Worm (Caenorhabditis elegans): ENCODE measurements around the gene ucr-2.1.

Gene ucr-2.1

DNA sequence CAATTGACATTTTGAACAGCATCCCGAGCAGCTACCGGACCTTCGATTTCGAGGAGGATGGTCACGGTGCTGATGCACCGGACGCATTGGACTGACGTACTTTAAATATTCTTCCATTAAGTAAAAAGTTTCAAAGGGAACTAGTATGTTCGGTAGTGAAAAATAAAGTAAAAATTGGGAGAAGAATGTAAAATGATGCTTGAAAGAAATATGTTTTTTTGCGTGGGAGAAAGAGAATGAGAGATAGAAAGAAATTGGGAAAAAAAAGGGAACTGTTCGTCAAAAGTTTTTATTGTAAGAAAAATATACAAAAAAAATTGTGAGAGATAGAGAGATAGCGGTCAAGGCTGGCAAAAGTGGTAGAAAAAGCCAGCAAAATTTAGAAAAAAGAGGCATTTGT lies 15.7 kb downstream of the ucr-2.1 start, which contains the start of gene tsp-20:
Gene tsp-20 (minus strand): TSS at position 101 of the 400 bp plus-strand sequence.
- TF ChIP-seq K09A11.1 (tag; optimal IDR thresholded peaks at IDR 0.05; ENCODE audit: insufficient read depth) = no peak
- no peak for TF ChIP-seq npax-4 (tag; optimal IDR thresholded peaks at IDR 0.05)
- no peak for TF ChIP-seq ceh-45 (GFP tag; IDR thresholded peaks at IDR 0.05)
- TF ChIP-seq pat-9 (tag; optimal IDR thresholded peaks at IDR 0.05) = no peak
- TF ChIP-seq mec-3 (tag; optimal IDR thresholded peaks at IDR 0.05; ENCODE audit: borderline replicate concordance) = no peak
- TF ChIP-seq gmeb-2 (tag; optimal IDR thresholded peaks at IDR 0.05) = no peak
- TF ChIP-seq ceh-48 (tag; optimal IDR thresholded peaks at IDR 0.05) = no peak
- TF ChIP-seq C38D4.7 (GFP tag; optimal IDR thresholded peaks at IDR 0.05) = no peak

DNA sequence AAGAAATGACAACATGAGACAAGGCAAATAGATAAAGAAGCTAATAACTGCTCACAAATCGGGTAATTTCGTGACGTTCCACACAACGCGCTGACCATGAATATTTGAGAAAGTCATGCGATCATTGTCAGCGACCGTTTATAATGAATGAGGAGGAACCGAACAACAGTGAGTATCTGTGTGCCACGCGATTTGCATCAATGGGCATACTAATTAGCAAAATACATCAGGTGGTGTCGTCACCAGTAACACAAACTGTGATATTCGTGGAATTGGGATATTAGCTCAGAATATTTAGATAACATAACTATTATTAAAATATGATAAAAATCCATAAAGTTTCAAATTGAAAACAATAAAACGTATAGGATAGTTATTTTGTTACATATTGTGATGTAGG lies 16.4 kb downstream of the ucr-2.1 start:
- TF ChIP-seq dve-1 (tag; optimal IDR thresholded peaks at IDR 0.05) = no peak
- TF ChIP-seq ceh-45 (GFP tag; IDR thresholded peaks at IDR 0.05) = no peak
- no peak for TF ChIP-seq fkh-6 (tag; optimal IDR thresholded peaks at IDR 0.05)
- no peak for TF ChIP-seq ceh-31 (tag; optimal IDR thresholded peaks at IDR 0.05)
- no peak for TF ChIP-seq hlh-15 (tag; optimal IDR thresholded peaks at IDR 0.05)
- TF ChIP-seq zip-5 (tag; optimal IDR thresholded peaks at IDR 0.05) = no peak
- no peak for TF ChIP-seq unc-42 (tag; optimal IDR thresholded peaks at IDR 0.05)
- TF ChIP-seq syd-9 (tag; optimal IDR thresholded peaks at IDR 0.05) = no peak
- no peak for TF ChIP-seq pag-3 (tag; optimal IDR thresholded peaks at IDR 0.05; ENCODE audit: borderline replicate concordance)

DNA sequence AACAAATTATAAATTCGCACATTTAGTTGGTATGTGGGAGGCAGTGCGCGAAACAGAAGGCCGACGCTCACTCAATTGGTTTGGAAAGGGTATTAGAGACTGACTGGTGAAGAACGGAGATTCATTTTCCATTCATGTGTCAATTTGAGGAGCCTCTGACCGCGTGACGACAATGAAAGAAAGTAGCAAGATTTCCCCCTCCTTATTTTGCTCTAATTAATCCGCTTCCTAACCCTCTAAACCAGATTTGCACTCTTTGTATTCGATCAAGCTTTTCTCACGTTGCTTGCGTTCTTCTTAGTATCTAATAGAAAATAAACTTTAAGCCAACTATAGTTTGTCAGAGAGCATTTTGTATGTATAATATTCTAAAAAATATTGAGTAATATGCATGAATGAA lies 17.9 kb downstream of the ucr-2.1 start:
- TF ChIP-seq unc-42 (tag; optimal IDR thresholded peaks at IDR 0.05) (peak; percentile 81), elt-2 (tag; optimal IDR thresholded peaks at IDR 0.05) (no peak)

DNA sequence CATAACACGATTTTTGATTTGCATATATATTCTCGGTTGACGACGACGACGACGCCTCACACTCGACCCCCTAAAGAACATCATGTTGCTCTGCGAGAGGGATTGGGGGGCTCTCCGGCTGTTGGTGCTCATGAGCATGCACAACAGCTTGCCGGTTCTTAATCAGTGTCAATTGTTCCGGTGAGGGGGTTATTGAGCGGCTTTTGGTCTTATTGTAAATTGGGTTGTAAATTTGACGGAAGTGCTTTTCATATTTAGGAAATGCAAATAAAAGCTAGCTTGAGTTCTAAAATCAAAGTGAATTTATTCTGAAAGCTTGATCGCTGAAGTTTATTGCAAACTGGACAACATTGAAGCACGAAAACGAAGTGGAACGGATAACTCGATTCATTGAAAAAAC lies 19.7 kb downstream of the ucr-2.1 start:
- TF ChIP-seq eyg-1 (tag; optimal IDR thresholded peaks at IDR 0.05) (no peak), unc-42 (tag; optimal IDR thresholded peaks at IDR 0.05) (peak; percentile 67)

DNA sequence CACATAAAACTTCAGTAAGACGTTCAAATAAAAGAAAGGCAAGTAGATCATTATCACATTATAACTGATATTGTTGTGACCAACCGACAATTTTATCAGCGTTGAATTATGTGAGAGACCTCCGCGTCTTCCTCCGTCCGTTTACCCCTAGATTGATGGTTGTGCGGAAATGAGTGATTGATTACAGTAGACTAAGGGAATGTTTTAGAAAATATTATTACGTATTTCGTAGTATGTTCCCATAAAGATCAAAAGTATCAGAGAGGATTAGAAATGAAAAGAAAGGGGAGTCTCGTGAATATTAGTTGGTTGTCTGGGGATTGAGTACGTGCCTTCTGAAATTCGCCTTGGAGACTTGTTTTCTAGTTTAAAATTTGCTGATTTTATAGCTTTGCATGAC lies 20.5 kb downstream of the ucr-2.1 start:
- TF ChIP-seq ceh-31 (tag; optimal IDR thresholded peaks at IDR 0.05) (no peak), unc-55 (GFP tag; optimal IDR thresholded peaks at IDR 0.05) (peak; percentile 4)

DNA sequence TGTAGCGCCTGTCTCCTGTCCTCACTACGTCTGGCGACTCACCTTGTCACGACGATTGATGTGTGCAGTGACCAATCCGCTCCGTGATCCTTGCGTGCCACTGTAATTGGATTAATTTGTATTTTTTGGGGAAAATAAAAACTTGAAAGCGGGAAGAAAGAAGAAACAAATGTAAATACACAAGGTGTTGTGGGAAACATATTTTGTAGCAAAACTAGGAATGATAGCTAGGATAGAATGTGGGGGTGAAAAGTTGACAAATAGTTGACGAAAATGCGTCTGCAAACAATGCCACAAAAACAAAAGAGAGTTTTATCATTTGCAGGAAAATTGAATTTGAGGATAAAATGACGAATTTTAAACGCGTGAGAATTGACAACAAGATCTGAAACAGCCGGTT lies 38.7 kb downstream of the ucr-2.1 start, which contains the start of gene B0198.3:
Gene B0198.3 (minus strand): TSS at position 101 of the 400 bp plus-strand sequence.
- no peak for TF ChIP-seq ceh-14 (tag; optimal IDR thresholded peaks at IDR 0.05)
- no peak for TF ChIP-seq fax-1 (tag; optimal IDR thresholded peaks at IDR 0.05)

DNA sequence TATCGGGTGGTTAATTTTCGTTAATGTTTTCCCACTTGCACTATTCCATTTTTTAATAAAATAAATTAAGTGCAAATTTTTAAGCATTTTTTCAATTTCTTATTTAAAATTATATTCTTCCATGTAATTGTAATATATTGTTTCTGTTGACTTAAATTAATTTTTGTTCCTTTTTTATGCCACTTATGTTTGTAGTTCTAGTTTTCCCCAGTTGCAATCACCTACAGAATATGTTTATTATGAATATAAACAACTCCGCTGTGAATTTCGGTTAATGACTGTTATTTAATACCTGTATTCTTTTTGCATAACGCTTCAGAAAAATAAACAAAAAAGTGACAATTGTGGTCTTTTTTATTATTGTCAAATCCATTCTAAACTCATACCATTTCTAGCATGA lies 46.7 kb downstream of the ucr-2.1 start, which contains the start of gene lgc-23:
Gene lgc-23 (plus strand): TSS at position 301 of the 400 bp plus-strand sequence.
- TF ChIP-seq rnt-1 (tag; optimal IDR thresholded peaks at IDR 0.05) (no peak), dve-1 (tag; optimal IDR thresholded peaks at IDR 0.05) (no peak), K09A11.1 (tag; optimal IDR thresholded peaks at IDR 0.05; ENCODE audit: insufficient read depth) (no peak), unc-42 (tag; optimal IDR thresholded peaks at IDR 0.05) (no peak), ref-2 (tag; optimal IDR thresholded peaks at IDR 0.05) (no peak), pha-4 (tag; optimal IDR thresholded peaks at IDR 0.05) (no peak), nhr-232 (tag; optimal IDR thresholded peaks at IDR 0.05) (no peak), odd-2 (tag; optimal IDR thresholded peaks at IDR 0.05) (no peak), K02D7.2 (tag; optimal IDR thresholded peaks at IDR 0.05) (no peak), tbx-2 (tag; optimal IDR thresholded peaks at IDR 0.05) (no peak), eyg-1 (tag; optimal IDR thresholded peaks at IDR 0.05) (no peak), fkh-10 (GFP tag; optimal IDR thresholded peaks at IDR 0.05) (no peak), ceh-6 (GFP tag; optimal IDR thresholded peaks at IDR 0.05) (no peak)
